Worm (Caenorhabditis elegans) whole organism, L4/young adult: ENCODE measurements around the gene R04E5.7.

ENCODE experiments used
- W03F9.2 ChIP-seq: fragments of 150-350 bp; optimal IDR thresholded peaks from 2 replicates; lab custom pipeline; 2014; ENCODE audit warnings: missing biosample characterization, missing genetic modification characterization
- him-1 ChIP-seq: sonication (generic microtip); optimal IDR thresholded peaks from 2 replicates; lab custom pipeline; 2016; ENCODE audit warnings: missing genotype, missing genetic modification reagents, missing genetic modification characterization, missing compliant biosample characterization

DNA sequence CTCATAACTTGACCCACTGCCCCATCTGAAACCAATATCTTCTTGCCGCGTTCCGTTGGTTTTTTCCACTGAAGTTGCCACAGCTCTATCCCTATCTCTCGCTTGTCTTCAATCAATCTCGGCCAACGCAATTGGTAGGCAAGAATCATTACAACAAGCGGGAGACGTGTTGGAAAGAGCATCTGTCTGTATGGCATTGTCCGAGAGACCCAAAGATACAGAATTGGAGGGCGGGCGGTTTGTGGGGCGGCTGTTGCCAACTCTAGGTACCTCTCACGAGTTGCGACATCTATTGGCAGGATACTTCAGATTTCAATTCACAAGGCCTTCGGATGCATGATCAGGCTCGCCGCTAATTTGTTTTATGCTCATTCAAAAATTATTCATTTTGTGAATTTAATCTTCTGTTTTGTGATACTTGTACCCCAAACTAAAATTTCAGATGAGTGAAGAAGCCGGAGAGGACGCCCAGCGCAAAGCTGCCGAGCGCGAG lies 8.0 kb downstream of the R04E5.7 start, which contains the start of gene unc-27:
- TF ChIP-seq W03F9.2 (tag; lab: Kevin White, UChicago) (no peak), him-1 (tag; lab: Kevin White, UChicago) (no peak)
